Worm (Caenorhabditis elegans): ENCODE measurements around the gene F13H8.11.

DNA sequence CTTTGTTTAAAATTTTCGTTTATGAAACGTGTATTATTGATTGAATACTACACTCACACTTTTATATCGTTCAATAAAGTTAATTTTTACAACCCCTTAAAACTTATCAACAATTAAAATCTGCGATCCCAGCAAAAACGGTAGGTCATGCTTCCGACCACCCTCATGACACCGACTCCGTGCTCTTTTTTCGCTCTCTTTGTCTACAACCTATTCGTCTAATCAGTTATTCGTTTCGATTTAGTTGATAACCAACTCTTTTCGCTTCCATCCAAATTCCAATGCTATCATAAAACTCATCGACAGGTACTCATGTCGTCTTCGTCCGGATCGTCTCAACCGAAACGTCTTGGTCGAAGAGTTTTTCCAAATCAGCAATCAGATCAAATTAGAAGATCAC, 23.3 kb upstream of the F13H8.11 start, which contains the start of gene F13H8.1:
- TF ChIP-seq lin-15B (tag; optimal IDR thresholded peaks at IDR 0.05), result no peak
- TF ChIP-seq aly-2 (tag; optimal IDR thresholded peaks at IDR 0.05), result no peak
- no peak for TF ChIP-seq fkh-2 (tag; optimal IDR thresholded peaks at IDR 0.05)

Measured in whole organism, L3 larva.